Fruit fly (Drosophila melanogaster) whole organism, embryonic: Measurements from ENCODE around the gene CG45494.

Source experiments
- BEAF-32 ChIP-seq: fragments of 200-800 bp; sonication (Bioruptor generic); optimal IDR thresholded peaks from 3 replicates; lab custom pipeline; 2017; ENCODE audit warnings: missing biosample characterization, missing genetic modification characterization, mild to moderate bottlenecking, moderate library complexity, missing genetic modification reagents
- CG10209 ChIP-seq: fragments of 200-800 bp; sonication (Bioruptor generic); optimal IDR thresholded peaks from 3 replicates; lab custom pipeline; 2017; ENCODE audit warnings: missing biosample characterization, mild to moderate bottlenecking, missing genetic modification characterization, missing genetic modification reagents
- CG10543 ChIP-seq: fragments of 200-800 bp; sonication (Bioruptor generic); optimal IDR thresholded peaks from 3 replicates; lab custom pipeline; 2017; ENCODE audit warnings: missing biosample characterization, mild to moderate bottlenecking, missing genetic modification characterization, moderate library complexity
- CG11695 ChIP-seq: fragments of 200-800 bp; sonication (Bioruptor generic); IDR thresholded peaks from 3 replicates; pipeline ENCODE4 v1.3.6; 2022; ENCODE audit warnings: missing biosample characterization, missing genetic modification characterization
- CG11723 ChIP-seq: fragments of 200-800 bp; sonication (Bioruptor generic); optimal IDR thresholded peaks from 2 replicates; lab custom pipeline; 2017; ENCODE audit warnings: missing biosample characterization, mild to moderate bottlenecking, missing genetic modification characterization
- CG12299 ChIP-seq: fragments of 200-800 bp; sonication (Bioruptor generic); optimal IDR thresholded peaks from 2 replicates; lab custom pipeline; 2018; ENCODE audit warnings: missing biosample characterization, mild to moderate bottlenecking, missing genetic modification characterization
- CG1233 ChIP-seq: fragments of 200-800 bp; sonication (Bioruptor generic); optimal IDR thresholded peaks from 4 replicates; lab custom pipeline; 2018; ENCODE audit warnings: missing biosample characterization, mild to moderate bottlenecking, missing genetic modification characterization
- CG13123 ChIP-seq: fragments of 200-800 bp; sonication (Bioruptor generic); optimal IDR thresholded peaks from 2 replicates; lab custom pipeline; 2016; ENCODE audit warnings: missing biosample characterization, missing genetic modification characterization
- CG13624 ChIP-seq: fragments of 200-800 bp; sonication (Bioruptor generic); optimal IDR thresholded peaks from 2 replicates; lab custom pipeline; 2016; ENCODE audit warnings: missing biosample characterization, missing genetic modification characterization
- CG1529 ChIP-seq: fragments of 200-800 bp; sonication (Bioruptor generic); optimal IDR thresholded peaks from 3 replicates; lab custom pipeline; 2018; ENCODE audit warnings: missing biosample characterization, missing genetic modification characterization
- CG18011 ChIP-seq: fragments of 200-800 bp; sonication (Bioruptor generic); optimal IDR thresholded peaks from 2 replicates; lab custom pipeline; 2017; ENCODE audit warnings: missing biosample characterization, missing genetic modification characterization, mild to moderate bottlenecking, moderate library complexity, missing genotype
- CG18262 ChIP-seq: fragments of 200-800 bp; optimal IDR thresholded peaks from 3 replicates; lab custom pipeline; 2019; ENCODE audit warnings: missing biosample characterization, mild to moderate bottlenecking, missing genetic modification characterization, moderate library complexity
- CG2199 ChIP-seq: fragments of 200-800 bp; sonication (Bioruptor generic); IDR thresholded peaks from 3 replicates; pipeline ENCODE4 v1.3.6; 2022; ENCODE audit warnings: missing biosample characterization, missing genetic modification characterization
- CG2678 ChIP-seq: fragments of 200-800 bp; sonication (Bioruptor generic); optimal IDR thresholded peaks from 3 replicates; lab custom pipeline; 2019; ENCODE audit warnings: missing biosample characterization, mild to moderate bottlenecking, missing genetic modification characterization, moderate library complexity
- CG32532 ChIP-seq: fragments of 200-800 bp; sonication (Bioruptor generic); IDR thresholded peaks from 2 replicates; pipeline ENCODE4 v1.3.6; 2022; ENCODE audit warnings: missing biosample characterization, missing genetic modification characterization
- CG3281 ChIP-seq: fragments of 200-800 bp; sonication (Bioruptor generic); optimal IDR thresholded peaks from 3 replicates; lab custom pipeline; 2017; ENCODE audit warnings: missing biosample characterization, mild to moderate bottlenecking, missing genetic modification characterization
- CG3995 ChIP-seq: fragments of 200-800 bp; sonication (Bioruptor generic); optimal IDR thresholded peaks from 3 replicates; lab custom pipeline; 2016; ENCODE audit warnings: missing biosample characterization, missing genetic modification characterization
- CG7839 ChIP-seq: fragments of 200-800 bp; sonication (Bioruptor generic); optimal IDR thresholded peaks from 3 replicates; lab custom pipeline; 2018; ENCODE audit warnings: missing biosample characterization, mild to moderate bottlenecking, missing genetic modification characterization, moderate library complexity
- CG7928 ChIP-seq: fragments of 200-800 bp; sonication (Bioruptor generic); optimal IDR thresholded peaks from 2 replicates; lab custom pipeline; 2017; ENCODE audit warnings: missing biosample characterization, mild to moderate bottlenecking, missing genetic modification characterization
- CG9932 ChIP-seq: fragments of 200-800 bp; sonication (Bioruptor generic); IDR thresholded peaks from 2 replicates; pipeline ENCODE4 v1.3.6; 2022; ENCODE audit warnings: missing biosample characterization, missing genetic modification characterization
- Chrac-16 ChIP-seq: fragments of 200-800 bp; sonication (Bioruptor generic); optimal IDR thresholded peaks from 3 replicates; lab custom pipeline; 2016; ENCODE audit warnings: missing biosample characterization, missing genetic modification characterization
- Dref ChIP-seq: fragments of 200-800 bp; sonication (Bioruptor generic); IDR thresholded peaks from 2 replicates; pipeline ENCODE4 v1.3.6; 2022; ENCODE audit warnings: missing biosample characterization, missing genetic modification characterization
- E2f1 ChIP-seq: fragments of 200-800 bp; sonication (Bioruptor generic); IDR thresholded peaks from 2 replicates; pipeline ENCODE4 v1.3.6; 2022; ENCODE audit warnings: missing biosample characterization, missing genetic modification characterization
- E2f2 ChIP-seq: fragments of 200-800 bp; sonication (Bioruptor generic); IDR thresholded peaks from 2 replicates; pipeline ENCODE4 v1.3.6; 2022; ENCODE audit warnings: missing biosample characterization, missing genetic modification characterization
- Hr78 ChIP-seq, 2 experiments: fragments of 200-800 bp in 1 of 2; fragments of >200 bp in 1 of 2; sonication (Bioruptor generic) in 1 of 2; optimal IDR thresholded peaks; 2 replicates each; lab custom pipeline; 2017 to 2019; ENCODE audit warnings: missing biosample characterization in 2 of 2, missing genetic modification characterization in 2 of 2, mild to moderate bottlenecking in 1 of 2, moderate library complexity in 1 of 2
- MESR4 ChIP-seq: fragments of 200-800 bp; sonication (Bioruptor generic); optimal IDR thresholded peaks from 2 replicates; lab custom pipeline; 2018; ENCODE audit warnings: missing biosample characterization, mild to moderate bottlenecking, missing genetic modification characterization, moderate library complexity
- Nf-YB ChIP-seq: fragments of 200-800 bp; sonication (Bioruptor generic); optimal IDR thresholded peaks from 3 replicates; lab custom pipeline; 2019; ENCODE audit warnings: missing biosample characterization, mild to moderate bottlenecking, missing genetic modification characterization, moderate library complexity
- Sin3A ChIP-seq: fragments of >200 bp; optimal IDR thresholded peaks from 2 replicates; lab custom pipeline; 2018
- Sox102F ChIP-seq: fragments of 200-800 bp; sonication (Bioruptor generic); optimal IDR thresholded peaks from 2 replicates; lab custom pipeline; 2018; ENCODE audit warnings: missing biosample characterization, mild to moderate bottlenecking, missing genetic modification characterization, moderate library complexity
- Trl ChIP-seq, 3 experiments: fragments of >200 bp in 2 of 3; fragments of 200-800 bp in 1 of 3; sonication (Bioruptor generic) in 1 of 3; optimal IDR thresholded peaks; 2 replicates in 1 of 3; 3 replicates in 2 of 3; lab custom pipeline; 2016 to 2017; ENCODE audit warnings: missing biosample characterization in 1 of 3, missing genetic modification characterization in 1 of 3
- amos ChIP-seq: fragments of 200-800 bp; sonication (Bioruptor generic); IDR thresholded peaks from 2 replicates; pipeline ENCODE4 v1.3.6; 2022; ENCODE audit warnings: missing biosample characterization, missing genetic modification characterization; ENCODE audit not compliant: partially characterized antibody
- chif ChIP-seq, 2 experiments: fragments of 200-800 bp; sonication (Bioruptor generic); optimal IDR thresholded peaks; 3 replicates each; lab custom pipeline; 2016; ENCODE audit warnings: missing biosample characterization in 2 of 2, missing genetic modification characterization in 2 of 2
- chm ChIP-seq: fragments of 200-800 bp; sonication (Bioruptor generic); IDR thresholded peaks from 2 replicates; pipeline ENCODE4 v1.3.6; 2022; ENCODE audit warnings: missing biosample characterization, missing genetic modification characterization
- ci ChIP-seq: fragments of 200-800 bp; sonication (Bioruptor generic); IDR thresholded peaks from 3 replicates; pipeline ENCODE4 v1.3.6; 2022; ENCODE audit warnings: missing biosample characterization, missing genetic modification characterization
- dimm ChIP-seq: fragments of 200-800 bp; sonication (Bioruptor generic); IDR thresholded peaks from 2 replicates; pipeline ENCODE4 v1.3.6; 2022; ENCODE audit warnings: missing biosample characterization, missing genetic modification characterization
- dysf ChIP-seq: fragments of 200-800 bp; sonication (Bioruptor generic); IDR thresholded peaks from 3 replicates; pipeline ENCODE4 v1.3.6; 2022; ENCODE audit warnings: missing biosample characterization, missing genetic modification characterization
- eve ChIP-seq, 2 experiments: fragments of >200 bp; optimal IDR thresholded peaks; 2 replicates each; lab custom pipeline; 2017; ENCODE audit warnings: missing biosample characterization in 2 of 2, missing genetic modification characterization in 2 of 2
- ewg ChIP-seq: fragments of 200-800 bp; sonication (Bioruptor generic); optimal IDR thresholded peaks from 3 replicates; lab custom pipeline; 2017; ENCODE audit warnings: mild to moderate bottlenecking, missing biosample characterization, missing genetic modification reagents, missing genetic modification characterization
- grau ChIP-seq: fragments of 200-800 bp; optimal IDR thresholded peaks from 3 replicates; lab custom pipeline; 2019; ENCODE audit warnings: missing biosample characterization, mild to moderate bottlenecking, missing genetic modification characterization, moderate library complexity
- ind ChIP-seq: fragments of 200-800 bp; sonication (Bioruptor generic); optimal IDR thresholded peaks from 3 replicates; lab custom pipeline; 2016; ENCODE audit warnings: missing biosample characterization, missing genetic modification characterization
- jigr1 ChIP-seq: fragments of 200-800 bp; sonication (Bioruptor generic); IDR thresholded peaks from 3 replicates; pipeline ENCODE4 v1.3.6; 2022; ENCODE audit warnings: missing biosample characterization, missing genetic modification characterization
- lmd ChIP-seq: fragments of 200-800 bp; sonication (Bioruptor generic); IDR thresholded peaks from 2 replicates; pipeline ENCODE4 v1.3.6; 2022; ENCODE audit warnings: missing biosample characterization, missing genetic modification characterization
- phol ChIP-seq: fragments of 200-800 bp; sonication (Bioruptor generic); optimal IDR thresholded peaks from 3 replicates; lab custom pipeline; 2018; ENCODE audit warnings: missing biosample characterization, mild to moderate bottlenecking, missing genetic modification characterization, moderate library complexity
- pnt ChIP-seq: fragments of 200-800 bp; sonication (Bioruptor generic); optimal IDR thresholded peaks from 3 replicates; lab custom pipeline; 2016; ENCODE audit warnings: missing biosample characterization, missing genetic modification characterization
- pzg ChIP-seq: fragments of 200-800 bp; sonication (Bioruptor generic); optimal IDR thresholded peaks from 3 replicates; lab custom pipeline; 2018; ENCODE audit warnings: missing biosample characterization, mild to moderate bottlenecking, missing genetic modification characterization, moderate library complexity
- so ChIP-seq: fragments of 200-800 bp; sonication (Bioruptor generic); IDR thresholded peaks from 3 replicates; pipeline ENCODE4 v1.3.6; 2022; ENCODE audit warnings: missing biosample characterization, missing genetic modification characterization
- sr ChIP-seq: fragments of 200-800 bp; sonication (Bioruptor generic); IDR thresholded peaks from 3 replicates; pipeline ENCODE4 v1.3.6; 2022; ENCODE audit warnings: missing biosample characterization, missing genetic modification characterization
- ssp ChIP-seq: fragments of 200-800 bp; sonication (Bioruptor generic); IDR thresholded peaks from 2 replicates; pipeline ENCODE4 v1.3.6; 2022; ENCODE audit warnings: missing biosample characterization, missing genetic modification characterization
- tgo ChIP-seq: fragments of 200-800 bp; sonication (Bioruptor generic); IDR thresholded peaks from 3 replicates; pipeline ENCODE4 v1.3.6; 2022; ENCODE audit warnings: missing biosample characterization, missing genetic modification characterization
- trh ChIP-seq: fragments of 200-800 bp; sonication (Bioruptor generic); optimal IDR thresholded peaks from 2 replicates; lab custom pipeline; 2016; ENCODE audit warnings: missing biosample characterization, missing genetic modification characterization
- zfh2 ChIP-seq: fragments of 200-800 bp; sonication (Bioruptor generic); optimal IDR thresholded peaks from 2 replicates; lab custom pipeline; 2016; ENCODE audit warnings: missing biosample characterization, missing genetic modification characterization

The CG45494 gene

DNA sequence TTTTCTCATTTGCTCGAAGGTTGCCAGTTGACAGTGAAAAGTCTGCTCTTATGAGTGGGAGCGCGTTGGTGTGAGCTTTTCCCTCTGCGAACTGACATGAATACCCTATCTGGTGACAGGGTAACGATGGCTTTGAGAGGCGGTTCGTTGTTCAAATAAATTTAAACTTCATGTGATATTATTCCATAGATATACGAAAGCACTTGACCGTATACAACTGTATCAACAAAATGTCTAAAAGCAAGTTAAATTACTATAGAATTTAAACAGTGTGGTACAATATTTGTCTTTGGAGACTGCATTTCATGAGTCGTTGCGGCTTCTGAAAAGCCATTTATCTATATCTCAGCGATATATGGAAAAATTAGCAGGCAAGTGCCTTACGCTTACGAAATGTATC, 10.8 kb upstream of the CG45494 start (continued):
- TF ChIP-seq E2f1 (GFP tag; lab: Robert Waterston, UW), result peak; percentile 50
- 0 out of 2 replicates have a peak, but pooled peaks have one; percentile 13 for TF ChIP-seq ssp
- 0 out of 2 replicates have a peak, but pooled peaks have one; percentile 17 for TF ChIP-seq CG32532 (GFP tag; lab: Robert Waterston, UW)
- peak; percentile 7 for TF ChIP-seq CG1233
- peak; percentile 1 for TF ChIP-seq ind
- TF ChIP-seq CG10209 (GFP tag; lab: Kevin White, UChicago), result peak; percentile 33
- TF ChIP-seq E2f2 (GFP tag; lab: Robert Waterston, UW), result peak; percentile 51
- no peak for TF ChIP-seq phol (tag; lab: Kevin White, UChicago)
- TF ChIP-seq zfh2 (GFP tag; lab: Kevin White, UChicago), result peak; percentile 20
- TF ChIP-seq tgo (GFP tag; lab: Robert Waterston, UW), result 0 out of 3 replicates have a peak, but pooled peaks have one; percentile 20
- TF ChIP-seq CG11695, result peak; percentile 45; the same call in 1 of the 3 replicates
- peak; percentile 62 for TF ChIP-seq grau (tag; lab: Kevin White, UChicago)
- peak; percentile 7 to 25 for TF ChIP-seq chif (GFP tag; optimal IDR thresholded peaks at IDR 0.05; lab: Kevin White, UChicago)
- TF ChIP-seq ci (GFP tag; lab: Robert Waterston, UW), result peak; percentile 31; the same call in 1 of the 3 replicates
- TF ChIP-seq CG13123 (GFP tag; lab: Kevin White, UChicago), result no peak
- no peak for TF ChIP-seq so (GFP tag; lab: Robert Waterston, UW)
- peak; percentile 65; the same call in 2 of the 3 replicates for TF ChIP-seq dysf
- TF ChIP-seq CG10543, result peak; percentile 43
- TF ChIP-seq Chrac-16 (GFP tag; lab: Kevin White, UChicago), result peak; percentile 17
- peak; percentile 48 for TF ChIP-seq Sox102F (GFP tag; lab: Kevin White, UChicago)
- TF ChIP-seq CG2678 (tag; lab: Kevin White, UChicago), result peak; percentile 67
- TF ChIP-seq CG9932 (GFP tag; lab: Robert Waterston, UW), result peak; percentile 39
- TF ChIP-seq lmd (GFP tag; lab: Robert Waterston, UW), result peak; percentile 57
- TF ChIP-seq CG2199, result no peak
- no peak for TF ChIP-seq Sin3A
- no peak for TF ChIP-seq jigr1 (GFP tag; lab: Robert Waterston, UW)
- 0 out of 3 replicates have a peak, but pooled peaks have one; percentile 12 for TF ChIP-seq sr (GFP tag; lab: Robert Waterston, UW)
- TF ChIP-seq CG7839 (tag; lab: Kevin White, UChicago), result peak; percentile 68

DNA sequence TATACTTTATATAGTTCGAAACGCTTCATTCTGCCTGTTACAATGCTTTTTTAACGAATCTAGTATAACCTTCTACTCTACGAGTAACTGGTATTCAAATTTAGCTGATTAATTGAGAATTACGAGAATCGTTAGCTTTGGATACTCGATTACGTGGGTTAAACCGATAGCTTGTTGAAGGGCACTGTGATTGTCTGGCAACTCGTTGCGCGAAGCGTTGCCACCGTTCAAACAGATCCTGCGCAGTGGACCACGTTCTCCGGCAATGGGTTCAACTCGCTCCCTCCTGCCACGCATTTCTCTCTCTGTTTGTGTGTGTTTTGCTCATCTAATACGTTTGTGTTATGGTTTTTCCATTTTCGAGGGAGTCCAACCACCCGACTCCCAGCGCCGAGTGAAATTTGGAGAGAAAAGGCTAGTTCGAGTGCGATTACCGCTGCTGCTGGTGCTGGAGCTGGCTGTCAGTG, 7.5 kb upstream of the CG45494 start, which contains the start of gene Nep3:
Nep3 (plus strand) TSS at position 417 of the 467 bp plus-strand sequence.
- TF ChIP-seq Dref (peak; percentile 38; the same call in 1 of the 2 replicates), CG12299 (tag; lab: Kevin White, UChicago) (no peak), trh (no peak), Trl (optimal IDR thresholded peaks at IDR 0.05; lab: Kevin White, UChicago) (peak in 1 of 2 experiments; percentile 5), Trl (GFP tag; optimal IDR thresholded peaks at IDR 0.05; lab: Kevin White, UChicago) (no peak), ewg (GFP tag; lab: Kevin White, UChicago) (peak; percentile 98), BEAF-32 (GFP tag; lab: Kevin White, UChicago) (peak; percentile 11), eve (GFP tag; optimal IDR thresholded peaks at IDR 0.05; lab: Kevin White, UChicago) (no peak), grau (tag; lab: Kevin White, UChicago) (no peak), CG18011 (GFP tag; lab: Kevin White, UChicago) (no peak), CG11723 (GFP tag; lab: Kevin White, UChicago) (no peak), CG7928 (GFP tag; lab: Kevin White, UChicago) (no peak), MESR4 (no peak), pzg (GFP tag; lab: Kevin White, UChicago) (peak; percentile 35), CG3281 (GFP tag; lab: Kevin White, UChicago) (no peak), CG1529 (GFP tag; lab: Kevin White, UChicago) (no peak), dimm (GFP tag; lab: Robert Waterston, UW) (no peak), CG13624 (GFP tag; lab: Kevin White, UChicago) (no peak), CG3995 (GFP tag; lab: Kevin White, UChicago) (no peak), amos (GFP tag; lab: Robert Waterston, UW) (peak; percentile 20; the same call in 1 of the 2 replicates), Nf-YB (GFP tag; lab: Kevin White, UChicago) (no peak), chm (GFP tag; lab: Robert Waterston, UW) (no peak), Hr78 (GFP tag; optimal IDR thresholded peaks at IDR 0.05; lab: Kevin White, UChicago) (no peak), CG18262 (tag; lab: Kevin White, UChicago) (no peak), pnt (GFP tag; lab: Kevin White, UChicago) (no peak)
